Fruit fly (Drosophila melanogaster) whole organism: Measurements from ENCODE around the gene CG5961.
"Not testable (repeated sequence)": the region's sequence is repeated elsewhere in the genome, so short reads cannot be mapped to it uniquely, and the experiment has no call there.

Experiments used
- CG8478 ChIP-seq: fragments of >200 bp; optimal IDR thresholded peaks from 2 replicates; lab custom pipeline; 2018; ENCODE audit warnings: inconsistent platforms
- Dll ChIP-seq: fragments of >200 bp; optimal IDR thresholded peaks from 2 replicates; lab custom pipeline; 2017
- EcR ChIP-seq, 2 experiments: fragments of >200 bp; optimal IDR thresholded peaks; 2 replicates each; lab custom pipeline; 2017; ENCODE audit warnings: missing biosample characterization in 2 of 2, missing genetic modification characterization in 2 of 2, missing genetic modification reagents in 2 of 2
- pan ChIP-seq: fragments of >200 bp; optimal IDR thresholded peaks from 2 replicates; lab custom pipeline; 2017
- psq ChIP-seq: fragments of >200 bp; optimal IDR thresholded peaks from 2 replicates; lab custom pipeline; 2017
- usp ChIP-seq: fragments of >200 bp; optimal IDR thresholded peaks from 2 replicates; lab custom pipeline; 2017; ENCODE audit warnings: missing biosample characterization, missing genetic modification characterization, mixed read lengths

Gene CG5961

dm6 chr3R:12459879-12460522 lies at the start of gene CG5961, which contains the start of gene Polr3C:
CG5961 (minus strand) TSS chr3R:12460294.
Polr3C (plus strand) TSS chr3R:12460414.
- TF ChIP-seq EcR (GFP tag; optimal IDR thresholded peaks at IDR 0.05; lab: Kevin White, UChicago) (no peak), pan (lab: Kevin White, UChicago) (no peak), usp (no peak), psq (no peak), CG8478 (no peak), Dll (no peak)

dm6 chr3R:12508776-12509175 lies 48.7 kb upstream of the CG5961 start, which contains the start of gene Hsp70Bc:
Hsp70Bc (plus strand) TSS chr3R:12509076.
- not testable (repeated sequence) for TF ChIP-seq usp, CG8478, psq

- TF ChIP-seq psq; usp; EcR (GFP tag; optimal IDR thresholded peaks at IDR 0.05; lab: Kevin White, UChicago): not testable (repeated sequence)
These were observed 45.4 kb upstream of the CG5961 start, which contains the start of gene Hsp70Bb for dm6 chr3R:12505493-12505892. Hsp70Bb (plus strand) TSS chr3R:12505793.

- TF ChIP-seq EcR (GFP tag; optimal IDR thresholded peaks at IDR 0.05; lab: Kevin White, UChicago); psq; pan (lab: Kevin White, UChicago): not testable (repeated sequence)
These were observed 42.1 kb upstream of the CG5961 start, which contains the start of gene Hsp70Bbb for dm6 chr3R:12502210-12502609. Hsp70Bbb (plus strand) TSS chr3R:12502510.

- not testable (repeated sequence) for TF ChIP-seq usp, psq, CG8478
These were observed 7.6 kb upstream of the CG5961 start, which contains the start of gene Hsp70Ba for dm6 chr3R:12467675-12468074. Hsp70Ba (minus strand) TSS chr3R:12467776.

dm6 chr3R:12465198-12465597 lies 5.1 kb upstream of the CG5961 start, which contains the start of gene CG5608:
CG5608 (minus strand) TSS chr3R:12465298.
- TF ChIP-seq Dll, psq, usp: not testable (repeated sequence)

- TF ChIP-seq usp (no peak), Dll (no peak), psq (no peak), EcR (GFP tag; optimal IDR thresholded peaks at IDR 0.05; lab: Kevin White, UChicago) (no peak)
These were observed 3.6 kb downstream of the CG5961 start, which contains the start of gene trus for dm6 chr3R:12456370-12456940. trus (plus strand) TSS chr3R:12456573.

dm6 chr3R:12454492-12454891 lies 5.6 kb downstream of the CG5961 start:
- TF ChIP-seq EcR (GFP tag; optimal IDR thresholded peaks at IDR 0.05; lab: Kevin White, UChicago) (no peak), CG8478 (no peak), pan (lab: Kevin White, UChicago) (no peak), usp (no peak), psq (no peak), Dll (no peak)

- TF ChIP-seq pan (lab: Kevin White, UChicago) (no peak), EcR (GFP tag; optimal IDR thresholded peaks at IDR 0.05; lab: Kevin White, UChicago) (no peak), usp (no peak), psq (no peak), Dll (no peak), CG8478 (no peak)
These were observed 8.1 kb downstream of the CG5961 start, which contains the start of gene CG5509 for dm6 chr3R:12451888-12452514. CG5509 (plus strand) TSS chr3R:12452464.

- TF ChIP-seq CG8478 (no peak), EcR (GFP tag; optimal IDR thresholded peaks at IDR 0.05; lab: Kevin White, UChicago) (no peak), Dll (no peak), pan (lab: Kevin White, UChicago) (no peak), usp (no peak), psq (no peak)
These were observed 8.7 kb downstream of the CG5961 start for dm6 chr3R:12451376-12451775.

- TF ChIP-seq Dll (no peak), usp (no peak), EcR (GFP tag; optimal IDR thresholded peaks at IDR 0.05; lab: Kevin White, UChicago) (no peak), CG8478 (no peak), pan (lab: Kevin White, UChicago) (no peak), psq (no peak)
These were observed 9.3 kb downstream of the CG5961 start for dm6 chr3R:12450713-12451259.

dm6 chr3R:12449617-12450242 lies 10.4 kb downstream of the CG5961 start:
- TF ChIP-seq usp (no peak), psq (no peak), EcR (GFP tag; optimal IDR thresholded peaks at IDR 0.05; lab: Kevin White, UChicago) (no peak), pan (lab: Kevin White, UChicago) (no peak), Dll (no peak), CG8478 (no peak)

dm6 chr3R:12448889-12449314 lies 11.2 kb downstream of the CG5961 start, which contains the start of gene CG18549:
CG18549 (plus strand) TSS chr3R:12449296.
- TF ChIP-seq EcR (GFP tag; optimal IDR thresholded peaks at IDR 0.05; lab: Kevin White, UChicago) (no peak), Dll (no peak), pan (lab: Kevin White, UChicago) (no peak), CG8478 (no peak), usp (no peak), psq (no peak)
